Fruit fly (Drosophila melanogaster): ENCODE results near the gene CG7484.

The CG7484 gene

DNA sequence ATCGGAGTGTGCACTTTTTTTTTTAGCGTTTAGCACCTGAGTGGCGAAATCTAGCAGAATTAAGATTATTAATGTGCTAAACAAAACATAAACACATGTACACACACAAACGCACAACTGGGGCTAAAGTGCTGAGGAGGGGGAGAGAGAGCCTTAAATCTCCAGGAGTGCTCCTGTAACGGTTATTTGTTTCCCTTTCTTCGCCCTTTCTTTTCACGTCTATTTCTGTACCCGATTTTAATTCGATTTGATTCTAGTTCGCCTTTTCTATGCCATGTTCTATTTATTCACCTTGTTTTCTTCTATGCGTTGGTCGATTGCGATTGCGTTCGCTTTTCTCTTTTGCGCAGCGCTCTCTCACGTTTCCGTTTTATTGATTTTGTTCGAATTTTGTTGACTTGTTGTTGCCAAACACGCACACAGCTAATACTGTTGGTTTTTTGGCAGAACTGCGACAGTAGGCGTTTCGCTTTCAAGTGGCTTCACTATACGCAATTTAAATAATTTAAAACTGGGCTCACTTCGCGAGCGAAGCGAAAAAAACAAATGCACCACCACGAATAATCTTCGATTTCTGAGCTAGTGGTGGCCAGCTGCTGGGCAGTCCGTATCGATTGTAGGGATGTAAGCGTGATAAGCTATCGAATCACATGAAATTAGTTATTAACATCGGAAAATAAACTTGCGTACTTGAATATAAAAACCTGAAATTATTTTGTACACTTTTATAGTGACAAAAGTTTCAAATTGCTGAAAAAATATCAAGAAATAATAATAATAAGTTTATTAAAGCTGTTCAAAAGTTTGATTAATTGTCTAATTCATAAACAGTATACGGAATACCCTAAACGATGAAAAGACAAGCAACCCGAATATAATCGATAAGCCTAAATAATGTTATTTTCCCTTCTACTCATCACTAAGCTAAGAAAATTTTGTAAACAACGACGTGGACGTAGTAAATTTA lies at the start of gene CG7484, which contains the start of the genes Krn and Ndfip:
TSS of gene CG7484 (plus strand) at position 917 of the 967 bp plus-strand sequence.
TSS of gene Krn (minus strand) at position 580 of the 967 bp plus-strand sequence.
TSS of gene Ndfip (minus strand) at position 580 of the 967 bp plus-strand sequence.
- TF ChIP-seq CG32121 (GFP tag; IDR thresholded peaks at IDR 0.05), result peak; percentile 75
- TF ChIP-seq Ets98B (GFP tag; IDR thresholded peaks at IDR 0.05), result peak; percentile 65
- TF ChIP-seq EcR (GFP tag; optimal IDR thresholded peaks at IDR 0.05), result no peak
- TF ChIP-seq CG12605 (GFP tag; IDR thresholded peaks at IDR 0.05), result 0 out of 2 replicates have a peak, but pooled peaks have one; percentile 22
- TF ChIP-seq gl (tag; optimal IDR thresholded peaks at IDR 0.05), result peak; percentile 36
- TF ChIP-seq Pif1A (GFP tag; optimal IDR thresholded peaks at IDR 0.05), result peak; percentile 64
- TF ChIP-seq Snoo (tag; optimal IDR thresholded peaks at IDR 0.05), result peak; percentile 74
- TF ChIP-seq CG10348 (GFP tag; IDR thresholded peaks at IDR 0.05), result peak; percentile 63
- TF ChIP-seq Pif1B (GFP tag; optimal IDR thresholded peaks at IDR 0.05), result peak; percentile 68
- peak; percentile 68 for TF ChIP-seq D1 (tag; optimal IDR thresholded peaks at IDR 0.05)
- peak; percentile 87 for TF ChIP-seq CG8159 (tag; optimal IDR thresholded peaks at IDR 0.05)
- peak; percentile 70 for TF ChIP-seq CG34367 (tag; optimal IDR thresholded peaks at IDR 0.05)
- no peak for TF ChIP-seq CG13204 (GFP tag; optimal IDR thresholded peaks at IDR 0.05)
- peak; percentile 86; the same call in 2 of the 3 replicates for TF ChIP-seq CG4496 (GFP tag; IDR thresholded peaks at IDR 0.05)
- peak; percentile 82 for TF ChIP-seq CG9948 (tag; optimal IDR thresholded peaks at IDR 0.05)
- TF ChIP-seq CG17806 (tag; optimal IDR thresholded peaks at IDR 0.05), result peak; percentile 79
- no peak for TF ChIP-seq fd96Ca (GFP tag; IDR thresholded peaks at IDR 0.05)
- TF ChIP-seq CG15710 (tag; optimal IDR thresholded peaks at IDR 0.05), result peak; percentile 88
- TF ChIP-seq rn (GFP tag; IDR thresholded peaks at IDR 0.05), result peak; percentile 59; the same call in 1 of the 2 replicates
- TF ChIP-seq CG14655 (GFP tag; optimal IDR thresholded peaks at IDR 0.05), result peak; percentile 78
- TF ChIP-seq CG8301 (tag; optimal IDR thresholded peaks at IDR 0.05), result peak; percentile 70

DNA sequence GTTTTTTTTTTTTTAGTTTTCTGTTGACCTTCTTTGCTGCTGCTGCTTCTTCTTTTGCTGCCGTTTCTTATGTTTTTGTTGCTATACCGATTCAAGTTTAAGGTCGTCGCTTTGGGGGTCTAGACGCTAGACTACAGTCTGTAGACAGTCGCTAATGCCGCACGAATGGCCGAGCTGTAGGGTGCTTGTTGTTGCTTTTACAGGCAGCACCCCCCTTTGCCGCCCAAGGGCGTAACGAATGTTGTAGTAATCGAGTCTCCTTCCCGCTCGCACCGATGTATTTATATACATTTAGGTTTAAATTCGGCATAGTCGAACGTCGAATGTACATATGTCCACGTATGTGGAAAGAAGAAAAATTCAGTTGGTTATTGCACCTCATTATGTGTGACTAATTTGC lies 49.5 kb upstream of the CG7484 start:
- TF ChIP-seq rn (GFP tag; IDR thresholded peaks at IDR 0.05) (no peak), CG8301 (tag; optimal IDR thresholded peaks at IDR 0.05) (no peak), gl (tag; optimal IDR thresholded peaks at IDR 0.05) (no peak), CG32121 (GFP tag; IDR thresholded peaks at IDR 0.05) (no peak), Snoo (tag; optimal IDR thresholded peaks at IDR 0.05) (no peak), Pif1A (GFP tag; optimal IDR thresholded peaks at IDR 0.05) (no peak), CG9948 (tag; optimal IDR thresholded peaks at IDR 0.05) (no peak), CG17806 (tag; optimal IDR thresholded peaks at IDR 0.05) (no peak), Ets98B (GFP tag; IDR thresholded peaks at IDR 0.05) (no peak), Pif1B (GFP tag; optimal IDR thresholded peaks at IDR 0.05) (no peak), CG10348 (GFP tag; IDR thresholded peaks at IDR 0.05) (no peak), D1 (tag; optimal IDR thresholded peaks at IDR 0.05) (no peak), EcR (GFP tag; optimal IDR thresholded peaks at IDR 0.05) (no peak), CG34367 (tag; optimal IDR thresholded peaks at IDR 0.05) (no peak), CG13204 (GFP tag; optimal IDR thresholded peaks at IDR 0.05) (no peak)

DNA sequence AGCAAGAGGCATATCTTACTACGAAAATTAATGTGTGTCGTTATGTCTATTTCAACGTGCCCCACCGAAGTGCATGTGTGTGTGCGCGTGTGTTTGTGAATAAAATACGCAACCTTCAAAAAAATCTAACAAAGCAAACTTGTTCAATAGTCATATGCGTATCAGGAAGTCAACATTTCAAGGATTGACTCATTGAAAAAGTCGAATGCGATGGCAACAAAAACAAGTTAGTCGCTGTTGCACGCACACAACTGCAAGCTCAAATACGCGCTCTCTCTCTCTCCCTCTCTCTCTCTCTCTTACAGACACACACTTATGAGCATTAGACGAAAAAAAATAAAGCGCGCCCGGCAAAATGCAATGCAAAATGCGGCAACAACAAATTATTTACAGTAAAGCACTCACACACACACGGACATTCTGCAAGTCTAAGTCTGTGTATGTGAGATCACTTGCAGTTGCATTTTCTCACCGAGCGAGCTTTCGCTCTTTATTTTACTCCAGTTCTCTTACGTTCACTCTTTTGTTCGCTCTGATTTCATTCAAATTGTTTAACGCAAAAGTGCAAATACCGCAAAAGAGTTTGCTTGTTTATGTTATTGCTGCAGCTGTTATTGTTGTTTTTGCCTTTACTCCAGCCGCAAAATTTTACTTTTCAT lies 47.7 kb upstream of the CG7484 start:
- peak; percentile 61 for TF ChIP-seq CG32121 (GFP tag; IDR thresholded peaks at IDR 0.05)
- TF ChIP-seq D1 (tag; optimal IDR thresholded peaks at IDR 0.05), result no peak
- TF ChIP-seq CG12605 (GFP tag; IDR thresholded peaks at IDR 0.05), result peak; percentile 56
- peak; percentile 81 for TF ChIP-seq CG4496 (GFP tag; IDR thresholded peaks at IDR 0.05)
- TF ChIP-seq Pif1A (GFP tag; optimal IDR thresholded peaks at IDR 0.05), result peak; percentile 29
- peak; percentile 49; the same call in 1 of the 3 replicates for TF ChIP-seq fd96Ca (GFP tag; IDR thresholded peaks at IDR 0.05)
- TF ChIP-seq EcR (GFP tag; optimal IDR thresholded peaks at IDR 0.05), result peak; percentile 80
- no peak for TF ChIP-seq CG34367 (tag; optimal IDR thresholded peaks at IDR 0.05)
- peak; percentile 52; the same call in 1 of the 2 replicates for TF ChIP-seq Ets98B (GFP tag; IDR thresholded peaks at IDR 0.05)
- peak; percentile 10 for TF ChIP-seq CG8301 (tag; optimal IDR thresholded peaks at IDR 0.05)
- no peak for TF ChIP-seq CG9948 (tag; optimal IDR thresholded peaks at IDR 0.05)
- peak; percentile 40 for TF ChIP-seq CG14655 (GFP tag; optimal IDR thresholded peaks at IDR 0.05)
- TF ChIP-seq Pif1B (GFP tag; optimal IDR thresholded peaks at IDR 0.05), result peak; percentile 17

DNA sequence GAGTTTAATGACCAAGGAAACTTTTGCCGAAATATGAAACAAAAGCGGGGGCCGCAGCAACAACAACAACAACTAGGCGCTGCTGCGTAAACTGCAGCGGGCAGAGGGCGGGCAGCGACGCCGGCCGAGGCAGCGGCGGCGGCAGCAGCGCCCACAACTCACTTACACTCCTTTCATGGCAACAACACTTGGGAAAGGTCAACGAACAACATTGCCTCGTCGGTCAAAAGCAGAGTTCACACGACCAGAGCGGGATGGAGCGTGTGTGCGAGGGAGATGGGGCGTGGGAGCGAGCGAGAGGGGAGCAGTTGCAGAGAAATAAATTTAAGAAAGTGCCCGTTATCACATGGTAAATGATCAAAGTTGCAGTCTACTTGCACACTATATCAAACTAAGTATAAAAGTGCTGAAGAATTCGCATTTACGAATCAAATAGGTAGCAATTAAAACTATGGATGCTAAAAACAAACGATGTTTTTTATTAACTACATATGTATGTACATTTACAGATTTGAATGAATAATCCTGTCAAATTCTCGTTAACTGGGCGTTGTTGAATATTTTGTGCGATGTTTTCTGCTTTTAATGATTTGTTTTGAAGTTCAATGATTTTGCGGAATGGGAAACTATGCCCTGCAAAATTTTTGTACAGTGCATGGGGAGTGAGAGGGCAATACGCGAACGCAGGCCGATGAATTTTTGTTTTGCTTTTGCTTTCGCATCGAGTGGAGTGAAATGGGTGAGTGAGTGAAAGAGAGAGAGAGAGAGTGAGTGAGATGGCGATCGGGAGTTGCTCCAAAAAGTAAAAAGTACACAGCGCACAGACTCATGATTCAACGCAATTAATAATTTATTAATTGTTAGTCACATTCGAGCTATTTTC lies 46.0 kb upstream of the CG7484 start:
- no peak for TF ChIP-seq CG15710 (tag; optimal IDR thresholded peaks at IDR 0.05)
- TF ChIP-seq CG8301 (tag; optimal IDR thresholded peaks at IDR 0.05), result peak; percentile 77
- peak; percentile 47 for TF ChIP-seq Pif1A (GFP tag; optimal IDR thresholded peaks at IDR 0.05)
- peak; percentile 48; the same call in 2 of the 3 replicates for TF ChIP-seq CG4496 (GFP tag; IDR thresholded peaks at IDR 0.05)
- TF ChIP-seq CG10348 (GFP tag; IDR thresholded peaks at IDR 0.05), result no peak
- no peak for TF ChIP-seq rn (GFP tag; IDR thresholded peaks at IDR 0.05)
- no peak for TF ChIP-seq CG32121 (GFP tag; IDR thresholded peaks at IDR 0.05)
- no peak for TF ChIP-seq CG34367 (tag; optimal IDR thresholded peaks at IDR 0.05)
- peak; percentile 76 for TF ChIP-seq EcR (GFP tag; optimal IDR thresholded peaks at IDR 0.05)
- TF ChIP-seq CG8159 (tag; optimal IDR thresholded peaks at IDR 0.05), result peak; percentile 22
- no peak for TF ChIP-seq D1 (tag; optimal IDR thresholded peaks at IDR 0.05)
- peak; percentile 72 for TF ChIP-seq Snoo (tag; optimal IDR thresholded peaks at IDR 0.05)
- no peak for TF ChIP-seq gl (tag; optimal IDR thresholded peaks at IDR 0.05)
- no peak for TF ChIP-seq CG12605 (GFP tag; IDR thresholded peaks at IDR 0.05)
- 0 out of 3 replicates have a peak, but pooled peaks have one; percentile 26 for TF ChIP-seq fd96Ca (GFP tag; IDR thresholded peaks at IDR 0.05)
- TF ChIP-seq CG9948 (tag; optimal IDR thresholded peaks at IDR 0.05), result peak; percentile 9
- TF ChIP-seq CG17806 (tag; optimal IDR thresholded peaks at IDR 0.05), result no peak
- TF ChIP-seq Ets98B (GFP tag; IDR thresholded peaks at IDR 0.05), result no peak
- TF ChIP-seq CG13204 (GFP tag; optimal IDR thresholded peaks at IDR 0.05), result no peak
- peak; percentile 82 for TF ChIP-seq CG14655 (GFP tag; optimal IDR thresholded peaks at IDR 0.05)
- TF ChIP-seq Pif1B (GFP tag; optimal IDR thresholded peaks at IDR 0.05), result peak; percentile 25

Measured in whole organism, pupa.